Worm (Caenorhabditis elegans): Measurements from ENCODE around the gene T03E6.8.

DNA sequence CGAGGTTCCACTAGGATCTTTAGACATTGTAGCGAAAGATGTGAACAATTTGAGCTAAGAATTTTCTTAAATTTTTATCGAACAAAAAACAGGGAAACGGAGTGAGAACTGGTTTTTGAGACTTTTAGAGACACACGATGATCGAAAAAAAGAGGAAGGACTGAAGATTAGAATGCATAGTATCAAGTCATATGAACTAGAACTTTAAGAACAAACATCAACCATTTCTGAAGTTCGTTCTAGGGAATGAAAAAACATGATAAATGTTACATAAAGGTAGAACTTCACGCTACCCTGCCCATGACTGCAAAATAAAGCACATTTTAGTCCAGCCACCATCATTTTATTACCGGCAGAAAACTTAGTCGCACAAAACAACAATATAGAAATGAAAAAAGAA, 43.4 kb upstream of the T03E6.8 start, which contains the start of gene W06G6.9:
- no peak for TF ChIP-seq W03F9.2 (tag; optimal IDR thresholded peaks at IDR 0.05)
- TF ChIP-seq him-1 (tag; optimal IDR thresholded peaks at IDR 0.05): no peak
- no peak for TF ChIP-seq dao-5 (tag; optimal IDR thresholded peaks at IDR 0.05)
